Worm (Caenorhabditis elegans): Measurements from ENCODE around the gene cyp-13A2.

DNA sequence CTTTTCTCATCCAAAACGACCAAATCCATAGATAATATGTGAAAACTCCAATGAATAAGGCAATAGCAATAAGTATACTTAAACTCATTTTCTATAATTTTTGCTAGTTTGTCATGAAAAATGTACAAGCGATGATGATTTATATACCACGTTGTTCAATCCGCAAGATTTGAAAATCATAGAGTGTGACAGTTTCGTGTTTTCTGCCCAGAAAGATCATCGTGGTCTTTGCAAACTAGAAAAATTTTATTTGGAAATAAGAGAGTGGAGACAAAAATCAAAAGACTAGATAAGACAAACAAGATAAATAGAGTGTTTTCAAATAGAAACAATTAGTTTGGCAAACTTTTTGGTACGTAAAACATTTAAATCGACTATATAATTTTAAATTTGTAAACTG, 5.8 kb upstream of the cyp-13A2 start, which contains the start of gene cyp-13A3:
- TF ChIP-seq K09A11.1 (tag; optimal IDR thresholded peaks at IDR 0.05; ENCODE audit: insufficient read depth) (no peak), ceh-22 (tag; optimal IDR thresholded peaks at IDR 0.05) (no peak), ama-1 (optimal IDR thresholded peaks at IDR 0.05) (no peak), ceh-19 (GFP tag; optimal IDR thresholded peaks at IDR 0.05) (no peak), fkh-10 (GFP tag; optimal IDR thresholded peaks at IDR 0.05) (no peak), che-1 (tag; optimal IDR thresholded peaks at IDR 0.05) (no peak)

Data from whole organism, late embryonic.